Fruit fly (Drosophila melanogaster): Measurements from ENCODE around the gene ko.
A peak's percentile ranks its signal among the peaks of the same experiment; 100 is the strongest.

ko gene

dm6 chr3L:21176935-21177581, 46.1 kb upstream of the ko start (continued):
- TF ChIP-seq CG10631 (GFP tag; optimal IDR thresholded peaks at IDR 0.05) (peak; percentile 48), CG11294 (GFP tag; IDR thresholded peaks at IDR 0.05) (peak; percentile 52; the same call in 1 of the 2 replicates), CG3032 (tag; optimal IDR thresholded peaks at IDR 0.05) (peak; percentile 15), CG16779 (tag; optimal IDR thresholded peaks at IDR 0.05) (no peak), CG4318 (GFP tag; optimal IDR thresholded peaks at IDR 0.05) (no peak), CG8119 (GFP tag; IDR thresholded peaks at IDR 0.05) (peak; percentile 63), CG8632 (GFP tag; optimal IDR thresholded peaks at IDR 0.05) (peak; percentile 47), CG1621 (tag; optimal IDR thresholded peaks at IDR 0.05) (no peak), eg (GFP tag; IDR thresholded peaks at IDR 0.05) (peak; percentile 85), Smox (GFP tag; optimal IDR thresholded peaks at IDR 0.05) (peak; percentile 63), pdm3 (GFP tag; optimal IDR thresholded peaks at IDR 0.05) (peak; percentile 70), achi (GFP tag; optimal IDR thresholded peaks at IDR 0.05) (peak; percentile 51), ss (GFP tag; optimal IDR thresholded peaks at IDR 0.05) (peak; percentile 3 to 31)

- TF ChIP-seq CG6808 (GFP tag; optimal IDR thresholded peaks at IDR 0.05) (peak; percentile 1), CG32006 (GFP tag; optimal IDR thresholded peaks at IDR 0.05) (no peak), Gug (GFP tag; IDR thresholded peaks at IDR 0.05) (no peak), CG31627 (GFP tag; optimal IDR thresholded peaks at IDR 0.05) (no peak), CG11294 (GFP tag; IDR thresholded peaks at IDR 0.05) (no peak), ss (GFP tag; optimal IDR thresholded peaks at IDR 0.05) (peak in 1 of 2 experiments; percentile 1), vri (GFP tag; optimal IDR thresholded peaks at IDR 0.05) (no peak)
These were observed 45.4 kb upstream of the ko start for dm6 chr3L:21176276-21176934.

dm6 chr3L:21175531-21176271, 44.7 kb upstream of the ko start:
- TF ChIP-seq dsx (GFP tag; optimal IDR thresholded peaks at IDR 0.05; ENCODE audit: poor library complexity, severe bottlenecking) (no peak), CG8119 (GFP tag; IDR thresholded peaks at IDR 0.05) (no peak), fd85E (GFP tag; optimal IDR thresholded peaks at IDR 0.05) (no peak), Met (GFP tag; optimal IDR thresholded peaks at IDR 0.05) (no peak), CG6854 (GFP tag; optimal IDR thresholded peaks at IDR 0.05) (peak; percentile 30), CG1621 (tag; optimal IDR thresholded peaks at IDR 0.05) (peak; percentile 5), lz (GFP tag; optimal IDR thresholded peaks at IDR 0.05) (no peak), CG9139 (GFP tag; optimal IDR thresholded peaks at IDR 0.05) (no peak), achi (GFP tag; optimal IDR thresholded peaks at IDR 0.05) (no peak), CG7368 (GFP tag; optimal IDR thresholded peaks at IDR 0.05) (no peak), Ets96B (tag; optimal IDR thresholded peaks at IDR 0.05) (no peak), CG8319 (GFP tag; optimal IDR thresholded peaks at IDR 0.05) (no peak), esn (GFP tag; optimal IDR thresholded peaks at IDR 0.05) (no peak), CG15336 (GFP tag; IDR thresholded peaks at IDR 0.05) (peak; percentile 45), Eip75B (GFP tag; optimal IDR thresholded peaks at IDR 0.05) (no peak), Gug (GFP tag; IDR thresholded peaks at IDR 0.05) (no peak), CG11902 (GFP tag; optimal IDR thresholded peaks at IDR 0.05) (no peak), Sox15 (GFP tag; optimal IDR thresholded peaks at IDR 0.05) (no peak), CG10631 (GFP tag; optimal IDR thresholded peaks at IDR 0.05) (no peak), CG3032 (tag; optimal IDR thresholded peaks at IDR 0.05) (no peak), CG6792 (GFP tag; optimal IDR thresholded peaks at IDR 0.05) (no peak), CG3919 (GFP tag; optimal IDR thresholded peaks at IDR 0.05) (no peak), Smox (GFP tag; optimal IDR thresholded peaks at IDR 0.05) (no peak), CG6276 (GFP tag; optimal IDR thresholded peaks at IDR 0.05) (peak; percentile 4), Blimp-1 (GFP tag; optimal IDR thresholded peaks at IDR 0.05) (no peak), Eip78C (GFP tag) (peak; percentile 48), Ets21C (GFP tag; optimal IDR thresholded peaks at IDR 0.05) (no peak), acj6 (GFP tag; optimal IDR thresholded peaks at IDR 0.05) (no peak), Hr38 (GFP tag; optimal IDR thresholded peaks at IDR 0.05) (no peak), CG8632 (GFP tag; optimal IDR thresholded peaks at IDR 0.05) (no peak), vri (GFP tag; optimal IDR thresholded peaks at IDR 0.05) (no peak), Lpt (GFP tag; optimal IDR thresholded peaks at IDR 0.05) (no peak), Hr4 (GFP tag; optimal IDR thresholded peaks at IDR 0.05) (no peak), CG32006 (GFP tag; optimal IDR thresholded peaks at IDR 0.05) (no peak), net (GFP tag; optimal IDR thresholded peaks at IDR 0.05) (no peak), fd59A (GFP tag; optimal IDR thresholded peaks at IDR 0.05) (no peak)
